Fruit fly (Drosophila melanogaster) whole organism, embryonic: Measurements from ENCODE around the gene CG4004.

Experiments
- Atf-2 ChIP-seq: fragments of 200-800 bp; sonication (Bioruptor generic); optimal IDR thresholded peaks from 2 replicates; lab custom pipeline; 2016; ENCODE audit warnings: missing biosample characterization, missing genetic modification characterization
- B-H1 ChIP-seq: fragments of 200-800 bp; sonication (Bioruptor generic); IDR thresholded peaks from 3 replicates; pipeline ENCODE4 v1.3.6; 2022; ENCODE audit warnings: missing biosample characterization, missing genetic modification characterization
- CG1024 ChIP-seq: fragments of 200-800 bp; sonication (Bioruptor generic); IDR thresholded peaks from 2 replicates; pipeline ENCODE4 v1.3.6; 2022; ENCODE audit warnings: missing biosample characterization, missing genetic modification characterization
- CG10565 ChIP-seq: fragments of 200-800 bp; sonication (Bioruptor generic); optimal IDR thresholded peaks from 3 replicates; lab custom pipeline; 2016; ENCODE audit warnings: missing biosample characterization, mild to moderate bottlenecking, missing genetic modification characterization
- CG11247 ChIP-seq: fragments of 200-800 bp; sonication (Bioruptor generic); IDR thresholded peaks from 2 replicates; pipeline ENCODE4 v1.3.6; 2022; ENCODE audit warnings: missing biosample characterization, missing genetic modification characterization
- CG14965 ChIP-seq: fragments of 200-800 bp; sonication (Bioruptor generic); optimal IDR thresholded peaks from 2 replicates; lab custom pipeline; 2016; ENCODE audit warnings: missing biosample characterization, missing genetic modification characterization, borderline replicate concordance
- CG15514 ChIP-seq: fragments of 200-800 bp; sonication (Bioruptor generic); optimal IDR thresholded peaks from 3 replicates; lab custom pipeline; 2017; ENCODE audit warnings: missing biosample characterization, missing genetic modification characterization, mild to moderate bottlenecking, moderate library complexity, missing genetic modification reagents
- CG16863 ChIP-seq: fragments of 200-800 bp; sonication (Bioruptor generic); optimal IDR thresholded peaks from 3 replicates; lab custom pipeline; 2016; ENCODE audit warnings: missing biosample characterization, missing genetic modification characterization
- CG2678 ChIP-seq: fragments of 200-800 bp; sonication (Bioruptor generic); optimal IDR thresholded peaks from 3 replicates; lab custom pipeline; 2019; ENCODE audit warnings: missing biosample characterization, mild to moderate bottlenecking, missing genetic modification characterization, moderate library complexity
- CG2889 ChIP-seq: fragments of 200-800 bp; sonication (Bioruptor generic); IDR thresholded peaks from 3 replicates; pipeline ENCODE4 v1.3.6; 2022; ENCODE audit warnings: missing biosample characterization, missing genetic modification characterization
- CG31365 ChIP-seq: fragments of 200-800 bp; sonication (Bioruptor generic); optimal IDR thresholded peaks from 2 replicates; lab custom pipeline; 2018; ENCODE audit warnings: missing biosample characterization, mild to moderate bottlenecking, missing genetic modification characterization
- CG32772 ChIP-seq: fragments of 200-800 bp; sonication (Bioruptor generic); IDR thresholded peaks from 2 replicates; pipeline ENCODE4 v1.3.6; 2022; ENCODE audit warnings: missing biosample characterization, missing genetic modification characterization
- CG33557 ChIP-seq: fragments of 200-800 bp; sonication (Bioruptor generic); optimal IDR thresholded peaks from 2 replicates; lab custom pipeline; 2019; ENCODE audit warnings: missing biosample characterization, mild to moderate bottlenecking, missing genetic modification characterization, moderate library complexity
- CG4730 ChIP-seq: fragments of 200-800 bp; sonication (Bioruptor generic); IDR thresholded peaks from 2 replicates; pipeline ENCODE4 v1.3.6; 2022; ENCODE audit warnings: missing biosample characterization, missing genetic modification characterization
- CG5180 ChIP-seq: fragments of 200-800 bp; sonication (Bioruptor generic); optimal IDR thresholded peaks from 3 replicates; lab custom pipeline; 2017; ENCODE audit warnings: missing biosample characterization, missing genetic modification characterization, mild to moderate bottlenecking, moderate library complexity, missing genetic modification reagents
- CG8478 ChIP-seq: fragments of >200 bp; optimal IDR thresholded peaks from 2 replicates; lab custom pipeline; 2018
- CG9215 ChIP-seq: fragments of 200-800 bp; sonication (Bioruptor generic); IDR thresholded peaks from 2 replicates; pipeline ENCODE4 v1.3.6; 2022; ENCODE audit warnings: missing biosample characterization, missing genetic modification characterization
- CG9817 ChIP-seq: fragments of 200-800 bp; sonication (Bioruptor generic); optimal IDR thresholded peaks from 2 replicates; lab custom pipeline; 2018; ENCODE audit warnings: missing biosample characterization, mild to moderate bottlenecking, missing genetic modification characterization, moderate library complexity
- CG9932 ChIP-seq: fragments of 200-800 bp; sonication (Bioruptor generic); IDR thresholded peaks from 2 replicates; pipeline ENCODE4 v1.3.6; 2022; ENCODE audit warnings: missing biosample characterization, missing genetic modification characterization
- Dref ChIP-seq: fragments of 200-800 bp; sonication (Bioruptor generic); IDR thresholded peaks from 2 replicates; pipeline ENCODE4 v1.3.6; 2022; ENCODE audit warnings: missing biosample characterization, missing genetic modification characterization
- HLH4C ChIP-seq: fragments of 200-800 bp; sonication (Bioruptor generic); IDR thresholded peaks from 3 replicates; pipeline ENCODE4 v1.3.6; 2022; ENCODE audit warnings: missing biosample characterization, missing genetic modification characterization; ENCODE audit not compliant: partially characterized antibody
- Hmx ChIP-seq: fragments of 200-800 bp; sonication (Bioruptor generic); optimal IDR thresholded peaks from 2 replicates; lab custom pipeline; 2016; ENCODE audit warnings: missing biosample characterization, missing genetic modification characterization
- Hr51 ChIP-seq, 2 experiments: fragments of 200-800 bp; sonication (Bioruptor generic); optimal IDR thresholded peaks; 2 replicates in 1 of 2; 3 replicates in 1 of 2; lab custom pipeline; 2016 to 2018; ENCODE audit warnings: missing biosample characterization in 2 of 2, missing genetic modification characterization in 2 of 2, mild to moderate bottlenecking in 1 of 2, moderate library complexity in 1 of 2
- MTF-1 ChIP-seq: fragments of 200-800 bp; sonication (Bioruptor generic); optimal IDR thresholded peaks from 2 replicates; lab custom pipeline; 2018; ENCODE audit warnings: missing biosample characterization, mild to moderate bottlenecking, missing genetic modification characterization, borderline replicate concordance
- Meics ChIP-seq: fragments of 200-800 bp; sonication (Bioruptor generic); optimal IDR thresholded peaks from 2 replicates; lab custom pipeline; 2017; ENCODE audit warnings: missing biosample characterization, mild to moderate bottlenecking, missing genetic modification characterization
- Nf-YA ChIP-seq: fragments of 200-800 bp; sonication (Bioruptor generic); IDR thresholded peaks from 2 replicates; pipeline ENCODE4 v1.3.6; 2022; ENCODE audit warnings: missing biosample characterization, missing genetic modification characterization
- Opbp ChIP-seq: fragments of 200-800 bp; sonication (Bioruptor generic); IDR thresholded peaks from 3 replicates; pipeline ENCODE4 v1.3.6; 2022; ENCODE audit warnings: missing biosample characterization, missing genetic modification characterization; ENCODE audit not compliant: partially characterized antibody
- Ptx1 ChIP-seq: fragments of 200-800 bp; sonication (Bioruptor generic); IDR thresholded peaks from 2 replicates; pipeline ENCODE4 v1.3.6; 2022; ENCODE audit warnings: missing biosample characterization, missing genetic modification characterization
- Rfx ChIP-seq: fragments of 200-800 bp; sonication (Bioruptor generic); IDR thresholded peaks from 2 replicates; pipeline ENCODE4 v1.3.6; 2022; ENCODE audit warnings: missing biosample characterization, missing genetic modification characterization
- Sox100B ChIP-seq: fragments of 200-800 bp; sonication (Bioruptor generic); optimal IDR thresholded peaks from 3 replicates; lab custom pipeline; 2018; ENCODE audit warnings: missing biosample characterization, mild to moderate bottlenecking, missing genetic modification characterization
- Sry-δ ChIP-seq: fragments of 200-800 bp; sonication (Bioruptor generic); optimal IDR thresholded peaks from 2 replicates; lab custom pipeline; 2016; ENCODE audit warnings: missing biosample characterization, missing genetic modification characterization
- Stat92E ChIP-seq, 3 experiments: fragments of >200 bp in 2 of 3; fragments of 200-800 bp in 1 of 3; sonication (Bioruptor generic) in 1 of 3; optimal IDR thresholded peaks; 2 replicates each; lab custom pipeline; 2017 to 2019; ENCODE audit warnings: missing biosample characterization in 3 of 3, missing genetic modification characterization in 3 of 3, mild to moderate bottlenecking in 1 of 3, moderate library complexity in 1 of 3
- Xrp1 ChIP-seq: fragments of 200-800 bp; sonication (Bioruptor generic); IDR thresholded peaks from 2 replicates; pipeline ENCODE4 v1.3.6; 2022; ENCODE audit warnings: missing biosample characterization, missing genetic modification characterization
- az2 ChIP-seq: fragments of 200-800 bp; sonication (Bioruptor generic); optimal IDR thresholded peaks from 3 replicates; lab custom pipeline; 2016; ENCODE audit warnings: missing biosample characterization, missing genetic modification characterization
- bowl ChIP-seq: fragments of 200-800 bp; sonication (Bioruptor generic); IDR thresholded peaks from 2 replicates; pipeline ENCODE4 v1.3.6; 2022; ENCODE audit warnings: missing biosample characterization, missing genetic modification characterization
- ci ChIP-seq: fragments of 200-800 bp; sonication (Bioruptor generic); IDR thresholded peaks from 3 replicates; pipeline ENCODE4 v1.3.6; 2022; ENCODE audit warnings: missing biosample characterization, missing genetic modification characterization
- da ChIP-seq: fragments of 200-800 bp; sonication (Bioruptor generic); optimal IDR thresholded peaks from 2 replicates; lab custom pipeline; 2016; ENCODE audit warnings: missing biosample characterization, missing genetic modification characterization
- dimm ChIP-seq: fragments of 200-800 bp; sonication (Bioruptor generic); IDR thresholded peaks from 2 replicates; pipeline ENCODE4 v1.3.6; 2022; ENCODE audit warnings: missing biosample characterization, missing genetic modification characterization
- dpn ChIP-seq, 2 experiments: fragments of 200-800 bp; sonication (Bioruptor generic); optimal IDR thresholded peaks; 3 replicates each; lab custom pipeline; 2016; ENCODE audit warnings: missing biosample characterization in 2 of 2, missing genetic modification characterization in 2 of 2
- dysf ChIP-seq: fragments of 200-800 bp; sonication (Bioruptor generic); IDR thresholded peaks from 3 replicates; pipeline ENCODE4 v1.3.6; 2022; ENCODE audit warnings: missing biosample characterization, missing genetic modification characterization
- fd64A ChIP-seq: fragments of 200-800 bp; sonication (Bioruptor generic); optimal IDR thresholded peaks from 3 replicates; lab custom pipeline; 2018; ENCODE audit warnings: missing biosample characterization, mild to moderate bottlenecking, missing genetic modification characterization
- ken ChIP-seq: fragments of 200-800 bp; sonication (Bioruptor generic); IDR thresholded peaks from 3 replicates; pipeline ENCODE4 v1.3.6; 2022; ENCODE audit warnings: missing biosample characterization, missing genetic modification characterization
- kni ChIP-seq: fragments of 200-800 bp; sonication (Bioruptor generic); optimal IDR thresholded peaks from 3 replicates; lab custom pipeline; 2017; ENCODE audit warnings: mild to moderate bottlenecking, missing biosample characterization, missing genetic modification reagents, missing genetic modification characterization
- org-1 ChIP-seq: fragments of 200-800 bp; sonication (Bioruptor generic); optimal IDR thresholded peaks from 2 replicates; lab custom pipeline; 2017; ENCODE audit warnings: missing biosample characterization, missing genetic modification characterization
- salm ChIP-seq: fragments of 200-800 bp; sonication (Bioruptor generic); optimal IDR thresholded peaks from 2 replicates; lab custom pipeline; 2018; ENCODE audit warnings: missing biosample characterization, mild to moderate bottlenecking, missing genetic modification characterization
- sens-2 ChIP-seq: fragments of 200-800 bp; sonication (Bioruptor generic); IDR thresholded peaks from 2 replicates; pipeline ENCODE4 v1.3.6; 2022; ENCODE audit warnings: missing biosample characterization, missing genetic modification characterization
- slp2 ChIP-seq: fragments of 200-800 bp; sonication (Bioruptor generic); optimal IDR thresholded peaks from 2 replicates; lab custom pipeline; 2016; ENCODE audit warnings: missing biosample characterization, missing genetic modification characterization
- sr ChIP-seq: fragments of 200-800 bp; sonication (Bioruptor generic); IDR thresholded peaks from 3 replicates; pipeline ENCODE4 v1.3.6; 2022; ENCODE audit warnings: missing biosample characterization, missing genetic modification characterization
- tin ChIP-seq: fragments of 200-800 bp; sonication (Bioruptor generic); optimal IDR thresholded peaks from 3 replicates; lab custom pipeline; 2016; ENCODE audit warnings: missing biosample characterization, missing genetic modification characterization
- zfh1 ChIP-seq: fragments of 200-800 bp; sonication (Bioruptor generic); IDR thresholded peaks from 3 replicates; pipeline ENCODE4 v1.3.6; 2022; ENCODE audit warnings: missing biosample characterization, missing genetic modification characterization

The CG4004 gene

DNA sequence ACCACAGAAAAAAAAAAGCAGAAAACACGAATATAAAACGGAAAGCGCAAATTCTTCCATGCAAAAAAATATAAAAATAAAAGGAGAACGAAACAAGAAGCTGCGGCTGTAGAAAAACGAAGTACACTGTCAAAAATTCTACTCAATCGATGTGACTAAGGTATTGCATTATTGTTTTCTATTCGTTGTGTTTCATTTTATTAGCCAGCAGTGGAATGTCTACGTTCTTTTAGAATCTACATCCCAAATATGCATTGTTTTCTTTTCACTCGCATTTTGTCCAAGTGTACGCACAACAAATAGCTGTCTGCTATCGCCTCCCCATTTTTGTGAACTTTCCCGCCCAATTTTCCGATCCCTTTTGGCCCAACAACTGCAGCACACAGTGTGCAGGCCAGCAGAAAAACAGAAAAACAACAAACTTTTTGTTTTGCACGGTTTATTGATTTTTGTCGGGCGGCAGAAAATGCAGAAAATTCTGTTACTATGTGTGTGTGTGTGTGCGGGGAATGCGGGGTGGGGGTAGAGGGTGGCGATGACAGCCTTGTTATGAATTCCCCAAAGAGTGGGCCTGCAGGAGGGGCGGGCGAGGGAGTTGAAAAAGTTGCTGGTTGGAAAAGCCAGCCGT, 24.7 kb upstream of the CG4004 start (continued):
- TF ChIP-seq CG11247: peak; percentile 12; the same call in 1 of the 2 replicates
- TF ChIP-seq org-1: peak; percentile 69
- no peak for TF ChIP-seq sr (GFP tag; lab: Robert Waterston, UW)
- peak; percentile 40; the same call in 1 of the 2 replicates for TF ChIP-seq CG9215
- no peak for TF ChIP-seq ken (GFP tag; lab: Robert Waterston, UW)
- peak; percentile 67 for TF ChIP-seq sens-2
- TF ChIP-seq CG4730 (GFP tag; lab: Robert Waterston, UW): peak; percentile 56
- TF ChIP-seq Hmx (GFP tag; lab: Kevin White, UChicago): peak; percentile 29
- TF ChIP-seq Opbp (GFP tag; lab: Robert Waterston, UW): no peak
- TF ChIP-seq CG9932 (GFP tag; lab: Robert Waterston, UW): peak; percentile 56
- TF ChIP-seq CG32772 (GFP tag; lab: Robert Waterston, UW): peak; percentile 40; the same call in 1 of the 2 replicates
- peak; percentile 5 for TF ChIP-seq CG14965 (GFP tag; lab: Kevin White, UChicago)
- TF ChIP-seq B-H1: peak; percentile 37; the same call in 1 of the 3 replicates
- TF ChIP-seq Stat92E (GFP tag; optimal IDR thresholded peaks at IDR 0.05; lab: Kevin White, UChicago): no peak
- peak; percentile 32 to 69 for TF ChIP-seq Hr51 (GFP tag; optimal IDR thresholded peaks at IDR 0.05; lab: Kevin White, UChicago)
- TF ChIP-seq Rfx (GFP tag; lab: Robert Waterston, UW): peak; percentile 42; the same call in 1 of the 2 replicates
- TF ChIP-seq CG10565 (GFP tag; lab: Kevin White, UChicago): peak; percentile 37
- peak; percentile 75 for TF ChIP-seq CG2678 (tag; lab: Kevin White, UChicago)
- peak; percentile 75 for TF ChIP-seq Meics (GFP tag; lab: Kevin White, UChicago)
- TF ChIP-seq Sry-δ (GFP tag; lab: Kevin White, UChicago): peak; percentile 21
- peak; percentile 69 for TF ChIP-seq ci (GFP tag; lab: Robert Waterston, UW)
- no peak for TF ChIP-seq fd64A (GFP tag; lab: Kevin White, UChicago)
- TF ChIP-seq CG16863 (GFP tag; lab: Kevin White, UChicago): peak; percentile 67
- TF ChIP-seq CG2889 (GFP tag; lab: Robert Waterston, UW): no peak
- TF ChIP-seq dimm (GFP tag; lab: Robert Waterston, UW): 0 out of 2 replicates have a peak, but pooled peaks have one; percentile 34
- peak; percentile 76 to 80 for TF ChIP-seq dpn (GFP tag; optimal IDR thresholded peaks at IDR 0.05; lab: Kevin White, UChicago)
- peak; percentile 77 for TF ChIP-seq tin (GFP tag; lab: Kevin White, UChicago)
- no peak for TF ChIP-seq salm
- TF ChIP-seq CG9817 (tag; lab: Kevin White, UChicago): peak; percentile 49
- no peak for TF ChIP-seq bowl (GFP tag; lab: Robert Waterston, UW)
- TF ChIP-seq CG15514 (GFP tag; lab: Kevin White, UChicago): peak; percentile 37
- peak; percentile 36; the same call in 1 of the 2 replicates for TF ChIP-seq CG1024
- no peak for TF ChIP-seq CG31365 (tag; lab: Kevin White, UChicago)
- TF ChIP-seq Ptx1 (GFP tag; lab: Robert Waterston, UW): peak; percentile 80
- TF ChIP-seq CG5180: no peak
- TF ChIP-seq zfh1 (GFP tag; lab: Robert Waterston, UW): peak; percentile 69
- TF ChIP-seq HLH4C (GFP tag; lab: Robert Waterston, UW): no peak
- TF ChIP-seq Sox100B (GFP tag; lab: Kevin White, UChicago): peak; percentile 57
- no peak for TF ChIP-seq Dref
- peak; percentile 35 for TF ChIP-seq da
- TF ChIP-seq Xrp1 (GFP tag; lab: Robert Waterston, UW): peak; percentile 68; the same call in 1 of the 2 replicates
- peak; percentile 74 for TF ChIP-seq az2 (GFP tag; lab: Kevin White, UChicago)
- TF ChIP-seq kni (GFP tag; lab: Kevin White, UChicago): no peak
- TF ChIP-seq Atf-2 (GFP tag; lab: Kevin White, UChicago): peak; percentile 69
- TF ChIP-seq dysf: peak; percentile 74; the same call in 2 of the 3 replicates
- peak; percentile 61 for TF ChIP-seq slp2 (GFP tag; lab: Kevin White, UChicago)
- no peak for TF ChIP-seq CG33557
- TF ChIP-seq MTF-1: peak; percentile 32
- TF ChIP-seq CG8478 (lab: Kevin White, UChicago): no peak
- no peak for TF ChIP-seq Nf-YA
